Fruit fly (Drosophila melanogaster) whole organism, wandering third instar larva: Measurements from ENCODE around the gene U4-U6-60K.
A peak's percentile ranks its signal among the peaks of the same experiment; 100 is the strongest.

Experiments
- Abd-B ChIP-seq: fragments of >200 bp; optimal IDR thresholded peaks from 2 replicates; lab custom pipeline; 2017; ENCODE audit warnings: missing biosample characterization, missing genetic modification characterization
- br ChIP-seq: fragments of 200-800 bp; sonication (Bioruptor generic); optimal IDR thresholded peaks from 2 replicates; lab custom pipeline; 2016; ENCODE audit warnings: missing biosample characterization, missing genetic modification characterization
- fru ChIP-seq: fragments of 200-800 bp; sonication (Bioruptor generic); optimal IDR thresholded peaks from 3 replicates; lab custom pipeline; 2016; ENCODE audit warnings: missing biosample characterization, mild to moderate bottlenecking, missing genetic modification characterization
- psq ChIP-seq: fragments of 200-800 bp; sonication (Bioruptor generic); optimal IDR thresholded peaks from 3 replicates; lab custom pipeline; 2017; ENCODE audit warnings: missing biosample characterization, mild to moderate bottlenecking, missing genetic modification characterization, moderate library complexity
- sv ChIP-seq: fragments of 200-800 bp; sonication (Bioruptor generic); optimal IDR thresholded peaks from 3 replicates; lab custom pipeline; 2016; ENCODE audit warnings: missing biosample characterization, missing genetic modification characterization
- tai ChIP-seq: sonication (Bioruptor generic); optimal IDR thresholded peaks from 2 replicates; lab custom pipeline; 2016; ENCODE audit warnings: missing biosample characterization, missing genetic modification characterization

DNA sequence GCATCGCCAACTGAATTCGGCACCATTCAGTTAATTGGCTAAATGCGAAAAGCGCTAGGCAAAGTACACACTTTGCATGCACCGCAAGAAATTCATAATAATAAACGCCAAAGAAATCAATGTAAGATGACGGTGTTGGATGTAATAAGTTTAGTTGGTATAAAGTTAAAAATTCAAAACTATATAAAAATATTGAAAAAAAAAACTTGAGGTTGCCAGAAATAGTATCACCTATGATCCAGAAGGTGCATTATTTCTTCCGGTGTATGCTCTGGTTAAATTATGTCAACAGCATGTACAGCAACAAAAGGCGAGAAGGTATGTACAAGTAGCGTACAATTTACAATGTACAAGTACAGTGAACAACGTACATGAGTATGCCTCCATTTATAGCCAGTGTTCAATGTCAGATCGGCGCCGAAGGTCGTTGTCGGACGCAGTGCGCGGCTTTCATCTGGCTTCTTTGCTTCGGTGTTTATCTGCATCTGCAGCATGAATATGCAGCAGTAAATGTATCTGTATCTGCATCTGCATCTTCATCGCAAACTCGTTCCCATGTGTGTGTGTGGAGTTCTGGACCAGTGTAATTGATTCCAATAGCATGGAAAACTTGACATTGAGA lies 16.7 kb downstream of the U4-U6-60K start:
- TF ChIP-seq sv (GFP tag; lab: Kevin White, UChicago) (no peak), psq (no peak), tai (GFP tag; lab: Kevin White, UChicago) (no peak), Abd-B (GFP tag; lab: Kevin White, UChicago) (no peak), br (no peak), fru (GFP tag; lab: Kevin White, UChicago) (peak; percentile 41)
